Fruit fly (Drosophila melanogaster): ENCODE data around the gene CG2150.
A peak's percentile ranks its signal among the peaks of the same experiment; 100 is the strongest.

Gene CG2150

DNA sequence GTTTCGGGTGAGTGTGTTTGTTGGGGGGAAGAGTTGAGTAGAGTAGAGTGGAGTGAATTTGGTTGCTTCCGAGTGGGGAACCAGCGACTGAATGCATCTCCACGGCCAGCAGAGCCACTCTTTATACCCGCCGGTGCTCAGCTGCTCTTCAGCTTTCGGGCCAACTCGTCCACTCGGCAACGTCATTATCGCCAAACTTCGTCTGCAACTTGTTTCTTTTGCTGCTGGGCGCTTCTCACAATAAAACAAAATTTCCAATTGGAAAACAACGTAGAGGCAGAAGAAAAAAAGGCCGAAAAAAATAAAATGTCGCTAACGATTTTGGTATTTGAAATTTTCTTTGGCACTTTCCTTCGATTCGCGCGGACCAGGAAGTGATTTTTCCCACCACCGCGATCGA is at the start of gene CG2150:
Gene CG2150, minus strand, starts transcription at position 101 of the 400 bp plus-strand sequence.
- TF ChIP-seq Rel (GFP tag; optimal IDR thresholded peaks at IDR 0.05) (no peak), Rel (tag; optimal IDR thresholded peaks at IDR 0.05) (no peak), h (GFP tag; optimal IDR thresholded peaks at IDR 0.05) (no peak), foxo (GFP tag; optimal IDR thresholded peaks at IDR 0.05) (no peak), Abd-B (GFP tag; optimal IDR thresholded peaks at IDR 0.05) (no peak)

DNA sequence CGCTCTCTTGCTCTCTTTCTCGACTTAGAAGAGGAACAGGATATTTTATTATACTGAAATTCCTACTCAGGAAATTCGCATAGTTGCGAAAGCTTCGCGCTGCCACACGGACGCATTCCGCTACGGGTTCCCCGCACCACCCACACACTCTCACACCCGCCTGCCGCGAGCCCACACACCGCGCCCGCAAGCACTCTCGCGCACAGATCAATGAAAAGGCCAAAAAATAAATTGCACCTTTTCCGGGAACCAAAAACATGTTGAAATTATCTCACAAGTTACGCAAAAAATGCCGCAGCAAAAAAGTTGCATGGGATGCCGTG is 48.4 kb upstream of the CG2150 start:
- TF ChIP-seq brk (GFP tag; optimal IDR thresholded peaks at IDR 0.05) (no peak), Hnf4 (GFP tag; optimal IDR thresholded peaks at IDR 0.05) (no peak), CrebA (GFP tag; optimal IDR thresholded peaks at IDR 0.05; ENCODE audit: borderline replicate concordance) (no peak), lola (GFP tag; optimal IDR thresholded peaks at IDR 0.05) (no peak), Dif (GFP tag; optimal IDR thresholded peaks at IDR 0.05; ENCODE audit: partially characterized antibody) (no peak), ey (GFP tag; optimal IDR thresholded peaks at IDR 0.05) (no peak), br (GFP tag; optimal IDR thresholded peaks at IDR 0.05) (no peak), usp (GFP tag; optimal IDR thresholded peaks at IDR 0.05) (no peak), N (GFP tag; optimal IDR thresholded peaks at IDR 0.05) (no peak), sage (GFP tag; optimal IDR thresholded peaks at IDR 0.05) (no peak), dmrt93B (GFP tag; optimal IDR thresholded peaks at IDR 0.05) (no peak), CG32264 (GFP tag; optimal IDR thresholded peaks at IDR 0.05) (no peak), Sp1 (GFP tag; optimal IDR thresholded peaks at IDR 0.05) (no peak)

DNA sequence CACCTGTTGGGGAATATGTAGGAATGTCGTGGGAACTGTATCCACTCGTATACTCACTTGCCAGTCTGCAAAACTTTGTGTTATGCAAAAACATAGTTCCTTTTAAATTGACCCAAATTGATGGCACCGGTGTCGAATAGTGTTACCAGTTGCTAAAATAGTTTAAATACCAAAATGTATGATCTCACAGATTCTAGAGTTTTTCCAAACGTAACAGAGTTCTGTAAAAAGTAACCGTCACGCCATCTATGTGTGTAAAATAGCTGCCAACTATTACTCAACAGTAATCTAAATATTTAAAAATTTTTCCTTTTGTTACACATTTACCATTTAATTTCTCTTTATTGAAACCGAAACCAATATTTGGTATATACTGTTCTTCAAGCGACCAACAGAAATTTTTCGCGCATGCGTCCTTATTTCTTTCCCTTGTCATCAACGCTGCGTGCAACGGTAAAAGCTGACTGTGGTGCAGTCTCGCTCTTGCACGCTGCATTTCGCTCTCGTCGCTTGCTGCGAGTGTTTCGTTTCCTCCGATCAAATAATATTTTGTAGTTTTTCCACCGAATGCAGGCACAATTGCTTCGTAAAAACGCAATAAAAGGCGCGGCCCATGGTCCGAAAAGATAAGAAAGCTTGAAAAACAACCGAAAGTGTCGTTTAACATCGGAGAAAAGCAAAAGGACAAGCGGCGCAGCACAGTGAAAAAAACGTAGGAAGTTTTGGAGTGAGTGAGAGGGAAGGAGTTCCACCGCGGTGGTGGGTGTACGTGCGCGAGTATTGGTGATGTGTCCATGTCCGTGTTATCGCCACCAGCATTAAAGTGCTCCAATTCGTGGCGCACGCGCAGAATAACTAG is 47.8 kb upstream of the CG2150 start, which contains the start of the genes FeCH and RhoGAP100F:
Gene FeCH, minus strand, starts transcription at position 180 of the 859 bp plus-strand sequence.
Gene RhoGAP100F, plus strand, starts transcription at position 493 of the 859 bp plus-strand sequence.
- TF ChIP-seq ey (GFP tag; optimal IDR thresholded peaks at IDR 0.05): no peak
- TF ChIP-seq CrebA (GFP tag; optimal IDR thresholded peaks at IDR 0.05; ENCODE audit: borderline replicate concordance): no peak
- no peak for TF ChIP-seq Dif (GFP tag; optimal IDR thresholded peaks at IDR 0.05; ENCODE audit: partially characterized antibody)
- no peak for TF ChIP-seq Mio (GFP tag; optimal IDR thresholded peaks at IDR 0.05)
- no peak for TF ChIP-seq CG32264 (GFP tag; optimal IDR thresholded peaks at IDR 0.05)
- TF ChIP-seq pan (optimal IDR thresholded peaks at IDR 0.05): no peak
- TF ChIP-seq sage (GFP tag; optimal IDR thresholded peaks at IDR 0.05): no peak
- no peak for TF ChIP-seq rgr (GFP tag; optimal IDR thresholded peaks at IDR 0.05)
- TF ChIP-seq Vsx2 (GFP tag; optimal IDR thresholded peaks at IDR 0.05; ENCODE audit: partially characterized antibody): no peak
- TF ChIP-seq dl (GFP tag; optimal IDR thresholded peaks at IDR 0.05; ENCODE audit: insufficient read depth in 1 of 2, partially characterized antibody in 2 of 2): no peak
- TF ChIP-seq Hr78 (GFP tag; optimal IDR thresholded peaks at IDR 0.05): no peak
- no peak for TF ChIP-seq brk (GFP tag; optimal IDR thresholded peaks at IDR 0.05)

DNA sequence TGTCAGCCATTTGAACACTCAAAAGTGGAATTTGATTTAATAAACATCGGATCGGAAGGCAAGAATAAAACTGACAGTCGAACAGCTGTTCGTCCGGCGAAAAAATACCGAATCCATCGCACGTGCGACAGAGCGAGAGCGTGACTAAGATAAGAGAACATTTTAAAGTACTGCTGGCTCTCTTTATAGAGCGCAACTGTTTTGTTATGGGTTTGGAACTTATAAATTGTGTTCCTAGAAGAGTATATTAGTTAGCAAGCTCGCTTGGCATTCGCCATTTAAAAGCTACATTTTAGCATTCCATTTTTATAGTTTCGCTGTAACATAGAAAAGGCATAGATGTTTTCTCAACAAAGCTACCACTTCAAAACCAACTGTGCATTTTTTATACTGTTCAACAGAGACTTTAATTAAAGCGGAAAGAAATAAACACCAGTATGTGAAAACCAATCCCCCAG is 45.5 kb upstream of the CG2150 start, which contains the start of gene Rift:
Gene Rift, minus strand, starts transcription at position 114 of the 458 bp plus-strand sequence.
- TF ChIP-seq OdsH (GFP tag; optimal IDR thresholded peaks at IDR 0.05) (peak; percentile 33), sage (GFP tag; optimal IDR thresholded peaks at IDR 0.05) (peak; percentile 8), rgr (GFP tag; optimal IDR thresholded peaks at IDR 0.05) (peak; percentile 11), foxo (GFP tag; optimal IDR thresholded peaks at IDR 0.05) (peak in 1 of 2 experiments; percentile 36), ey (GFP tag; optimal IDR thresholded peaks at IDR 0.05) (no peak), Hr83 (GFP tag; optimal IDR thresholded peaks at IDR 0.05; ENCODE audit: poor library complexity, severe bottlenecking) (peak; percentile 31), Mio (GFP tag; optimal IDR thresholded peaks at IDR 0.05) (no peak), HLH106 (tag; optimal IDR thresholded peaks at IDR 0.05) (peak; percentile 16), h (GFP tag; optimal IDR thresholded peaks at IDR 0.05) (no peak), dl (GFP tag; optimal IDR thresholded peaks at IDR 0.05; ENCODE audit: insufficient read depth in 1 of 2, partially characterized antibody in 2 of 2) (peak in 1 of 2 experiments; percentile 62), N (GFP tag; optimal IDR thresholded peaks at IDR 0.05) (no peak), dsf (GFP tag; optimal IDR thresholded peaks at IDR 0.05; ENCODE audit: borderline replicate concordance) (no peak)

DNA sequence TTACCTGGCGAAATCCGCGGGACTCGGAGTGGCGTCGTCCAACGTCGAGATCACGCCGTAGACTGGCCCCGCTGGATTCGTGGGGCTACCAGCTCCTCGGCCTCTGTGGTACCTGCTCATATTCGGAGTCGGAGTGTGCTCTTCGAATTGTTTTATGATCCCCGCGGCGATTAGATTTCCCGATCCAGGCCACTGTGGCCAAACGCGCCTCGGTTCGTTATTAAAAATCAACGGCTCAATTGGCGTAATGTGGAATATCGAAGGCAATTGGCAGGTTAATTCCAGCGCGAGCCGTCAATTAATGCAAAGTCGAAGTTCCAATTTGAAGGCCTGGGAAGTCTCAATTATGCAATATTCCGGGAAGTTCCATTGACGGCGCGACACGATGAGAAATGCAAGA is 45.0 kb upstream of the CG2150 start:
- no peak for TF ChIP-seq usp (GFP tag; optimal IDR thresholded peaks at IDR 0.05)
- TF ChIP-seq Dfd (GFP tag; optimal IDR thresholded peaks at IDR 0.05): no peak
- TF ChIP-seq GATAd (GFP tag; optimal IDR thresholded peaks at IDR 0.05): no peak
- no peak for TF ChIP-seq dl (GFP tag; optimal IDR thresholded peaks at IDR 0.05; ENCODE audit: insufficient read depth in 1 of 2, partially characterized antibody in 2 of 2)
- no peak for TF ChIP-seq Dif (GFP tag; optimal IDR thresholded peaks at IDR 0.05; ENCODE audit: partially characterized antibody)
- no peak for TF ChIP-seq Hr83 (GFP tag; optimal IDR thresholded peaks at IDR 0.05; ENCODE audit: poor library complexity, severe bottlenecking)
- TF ChIP-seq Mio (GFP tag; optimal IDR thresholded peaks at IDR 0.05): no peak
- no peak for TF ChIP-seq Myc (optimal IDR thresholded peaks at IDR 0.05)
- TF ChIP-seq woc (GFP tag; optimal IDR thresholded peaks at IDR 0.05): no peak
- no peak for TF ChIP-seq h (GFP tag; optimal IDR thresholded peaks at IDR 0.05)

All from whole organism, wandering third instar larva.